Fruit fly (Drosophila melanogaster): ENCODE measurements around the gene CG31675.

- no peak for TF ChIP-seq pan (optimal IDR thresholded peaks at IDR 0.05)
- peak; percentile 59 for TF ChIP-seq h (GFP tag; optimal IDR thresholded peaks at IDR 0.05)
- TF ChIP-seq jim (GFP tag; optimal IDR thresholded peaks at IDR 0.05) = no peak
- TF ChIP-seq foxo (GFP tag; optimal IDR thresholded peaks at IDR 0.05) = no peak
- no peak for TF ChIP-seq psq (GFP tag; optimal IDR thresholded peaks at IDR 0.05)
- no peak for TF ChIP-seq fru (GFP tag; optimal IDR thresholded peaks at IDR 0.05)
- TF ChIP-seq Dif (GFP tag; optimal IDR thresholded peaks at IDR 0.05; ENCODE audit: partially characterized antibody) = peak; percentile 50
Observed at dm6 chr2L:20831060-20831459, 36.5 kb upstream of the CG31675 start, which contains the start of gene CG31674.
